Worm (Caenorhabditis elegans): ENCODE results near the gene srw-113.

srw-113 gene

ce11 chrV:15332851-15333250, at the start of gene srw-113:
srw-113 (plus strand) TSS chrV:15333151.
- TF ChIP-seq ama-1 (optimal IDR thresholded peaks at IDR 0.05) = no peak
- no peak for TF ChIP-seq cey-2 (tag; optimal IDR thresholded peaks at IDR 0.05; ENCODE audit: borderline replicate concordance, insufficient read depth)
- TF ChIP-seq lin-13 (GFP tag; optimal IDR thresholded peaks at IDR 0.05) = no peak
- no peak for TF ChIP-seq daf-16 (GFP tag; optimal IDR thresholded peaks at IDR 0.05)
- no peak for TF ChIP-seq daf-16 (tag; optimal IDR thresholded peaks at IDR 0.05)
- no peak for TF ChIP-seq zip-2 (tag; optimal IDR thresholded peaks at IDR 0.05)
- TF ChIP-seq nhr-237 (tag; optimal IDR thresholded peaks at IDR 0.05) = no peak
- no peak for TF ChIP-seq ztf-7 (tag; optimal IDR thresholded peaks at IDR 0.05)
- no peak for TF ChIP-seq fos-1 (tag; optimal IDR thresholded peaks at IDR 0.05)
- TF ChIP-seq egl-43 (GFP tag; IDR thresholded peaks at IDR 0.05) = no peak
- TF ChIP-seq F10B5.3 (tag; optimal IDR thresholded peaks at IDR 0.05) = no peak
- TF ChIP-seq lin-15B (tag; optimal IDR thresholded peaks at IDR 0.05) = no peak

- peak; percentile 96 for TF ChIP-seq dmd-6 (GFP tag; IDR thresholded peaks at IDR 0.05)
- TF ChIP-seq dmd-9 (GFP tag; IDR thresholded peaks at IDR 0.05) = no peak
Measured at ce11 chrV:15285984-15286383, 47.0 kb upstream of the srw-113 start.

- TF ChIP-seq hlh-11 (tag; optimal IDR thresholded peaks at IDR 0.05) (no peak), pqm-1 (tag; optimal IDR thresholded peaks at IDR 0.05) (no peak), ama-1 (optimal IDR thresholded peaks at IDR 0.05) (no peak), gei-8 (GFP tag; optimal IDR thresholded peaks at IDR 0.05) (no peak), nhr-237 (tag; optimal IDR thresholded peaks at IDR 0.05) (no peak)
Measured at ce11 chrV:15287856-15288255, 45.1 kb upstream of the srw-113 start, which contains the start of gene cyp-34A1. cyp-34A1 (minus strand) TSS chrV:15287956.

ce11 chrV:15290995-15291394, 42.0 kb upstream of the srw-113 start, which contains the start of gene cyp-34A2:
cyp-34A2 (minus strand) TSS chrV:15291095.
- TF ChIP-seq Y48G9A.11 (GFP tag; IDR thresholded peaks at IDR 0.05) (no peak), spr-1 (tag; optimal IDR thresholded peaks at IDR 0.05) (no peak), lin-29 (GFP tag; IDR thresholded peaks at IDR 0.05) (no peak)

- no peak for TF ChIP-seq ama-1 (optimal IDR thresholded peaks at IDR 0.05)
- TF ChIP-seq dve-1 (tag; optimal IDR thresholded peaks at IDR 0.05; ENCODE audit: insufficient read depth) = no peak
- no peak for TF ChIP-seq egl-27 (tag; optimal IDR thresholded peaks at IDR 0.05)
- TF ChIP-seq nhr-48 (tag; optimal IDR thresholded peaks at IDR 0.05) = no peak
- no peak for TF ChIP-seq tag-97 (GFP tag; IDR thresholded peaks at IDR 0.05)
- TF ChIP-seq daf-8 (GFP tag; IDR thresholded peaks at IDR 0.05) = no peak
- no peak for TF ChIP-seq lim-7 (GFP tag; IDR thresholded peaks at IDR 0.05)
- no peak for TF ChIP-seq nhr-11 (tag; optimal IDR thresholded peaks at IDR 0.05)
- TF ChIP-seq dmd-9 (GFP tag; IDR thresholded peaks at IDR 0.05) = no peak
- TF ChIP-seq unc-39 (tag; optimal IDR thresholded peaks at IDR 0.05) = no peak
- TF ChIP-seq arid-1 (GFP tag; conservative IDR thresholded peaks at IDR 0.05) = no peak
- no peak for TF ChIP-seq madf-5 (GFP tag; IDR thresholded peaks at IDR 0.05)
- no peak for TF ChIP-seq mes-2 (tag; optimal IDR thresholded peaks at IDR 0.05; ENCODE audit: poor library complexity, severe bottlenecking)
- TF ChIP-seq zip-2 (tag; optimal IDR thresholded peaks at IDR 0.05) = no peak
Measured at ce11 chrV:15293865-15294264, 39.1 kb upstream of the srw-113 start, which contains the start of gene str-96. str-96 (minus strand) TSS chrV:15293965.

ce11 chrV:15298597-15298996, 34.4 kb upstream of the srw-113 start, which contains the start of gene cpr-3:
cpr-3 (minus strand) TSS chrV:15298700.
- no peak for TF ChIP-seq lir-3 (tag; optimal IDR thresholded peaks at IDR 0.05)
- no peak for TF ChIP-seq zag-1 (tag; optimal IDR thresholded peaks at IDR 0.05)
- no peak for TF ChIP-seq lin-38 (GFP tag; IDR thresholded peaks at IDR 0.05)
- no peak for TF ChIP-seq nhr-25 (tag; optimal IDR thresholded peaks at IDR 0.05; ENCODE audit: borderline replicate concordance, insufficient read depth)
- TF ChIP-seq egl-27 (tag; optimal IDR thresholded peaks at IDR 0.05) = no peak
- TF ChIP-seq zip-2 (tag; optimal IDR thresholded peaks at IDR 0.05) = no peak
- TF ChIP-seq F49E8.2 (tag; optimal IDR thresholded peaks at IDR 0.05; ENCODE audit: borderline replicate concordance) = no peak
- no peak for TF ChIP-seq hlh-11 (tag; optimal IDR thresholded peaks at IDR 0.05)
- TF ChIP-seq gei-8 (GFP tag; optimal IDR thresholded peaks at IDR 0.05) = no peak
- TF ChIP-seq nhr-42 (GFP tag; IDR thresholded peaks at IDR 0.05) = no peak
- TF ChIP-seq zfp-2 (tag; optimal IDR thresholded peaks at IDR 0.05) = no peak
- no peak for TF ChIP-seq nhr-10 (tag; optimal IDR thresholded peaks at IDR 0.05)
- no peak for TF ChIP-seq skn-1 (tag; optimal IDR thresholded peaks at IDR 0.05)
- no peak for TF ChIP-seq lim-7 (GFP tag; IDR thresholded peaks at IDR 0.05)
- TF ChIP-seq ztf-7 (tag; optimal IDR thresholded peaks at IDR 0.05) = peak; percentile 31
- TF ChIP-seq lin-29 (GFP tag; IDR thresholded peaks at IDR 0.05) = no peak
- no peak for TF ChIP-seq madf-5 (GFP tag; IDR thresholded peaks at IDR 0.05)
- TF ChIP-seq ceh-20 (GFP tag; IDR thresholded peaks at IDR 0.05) = no peak
- no peak for TF ChIP-seq zfp-3 (GFP tag; conservative IDR thresholded peaks at IDR 0.05)
- TF ChIP-seq R02D3.7 (tag; optimal IDR thresholded peaks at IDR 0.05) = no peak
